Worm (Caenorhabditis elegans) whole organism, L2 larva: ENCODE data around the gene F36H12.4.
"Not testable (repeated sequence)": the region's sequence is repeated elsewhere in the genome, so short reads cannot be mapped to it uniquely, and the experiment has no call there.

Experiments used
- C34F6.9 ChIP-seq: fragments of 150-350 bp; optimal IDR thresholded peaks from 2 replicates; lab custom pipeline; 2014; ENCODE audit warnings: missing biosample characterization, missing genetic modification characterization
- F13H6.1 ChIP-seq: sonication (generic microtip); optimal IDR thresholded peaks from 2 replicates; lab custom pipeline; 2016; ENCODE audit warnings: missing genetic modification characterization, missing compliant biosample characterization
- R02D3.7 ChIP-seq: fragments of 150-350 bp; optimal IDR thresholded peaks from 2 replicates; lab custom pipeline; 2014; ENCODE audit warnings: missing biosample characterization, missing genetic modification characterization
- Y55F3AM.14 ChIP-seq: fragments of 200-800 bp; sonication (Bioruptor generic); optimal IDR thresholded peaks from 2 replicates; lab custom pipeline; 2018; ENCODE audit warnings: mild to moderate bottlenecking, missing genetic modification characterization, missing compliant biosample characterization
- alr-1 ChIP-seq: fragments of 150-350 bp; optimal IDR thresholded peaks from 2 replicates; lab custom pipeline; 2014; ENCODE audit warnings: missing biosample characterization, missing genetic modification characterization
- aly-2 ChIP-seq: fragments of 150-350 bp; optimal IDR thresholded peaks from 2 replicates; lab custom pipeline; 2014; ENCODE audit warnings: missing biosample characterization, missing genetic modification characterization
- ama-1 ChIP-seq: fragments of 150-350 bp; optimal IDR thresholded peaks from 2 replicates; lab custom pipeline; 2018; ENCODE audit warnings: inconsistent platforms
- blmp-1 ChIP-seq: sonication (generic microtip); optimal IDR thresholded peaks from 2 replicates; lab custom pipeline; 2017; ENCODE audit warnings: missing genetic modification characterization, mild to moderate bottlenecking, missing compliant biosample characterization, antibody characterized with exemption, moderate library complexity; ENCODE audit not compliant: insufficient read depth
- ceh-16 ChIP-seq: fragments of 150-350 bp; optimal IDR thresholded peaks from 2 replicates; lab custom pipeline; 2014; ENCODE audit warnings: missing biosample characterization, missing genetic modification characterization
- elt-1 ChIP-seq: fragments of 150-350 bp; optimal IDR thresholded peaks from 2 replicates; lab custom pipeline; 2014; ENCODE audit warnings: missing biosample characterization, missing genetic modification characterization
- elt-3 ChIP-seq: sonication (generic microtip); optimal IDR thresholded peaks from 2 replicates; lab custom pipeline; 2017; ENCODE audit warnings: missing biosample characterization, missing genetic modification characterization
- gmeb-1 ChIP-seq: fragments of 150-350 bp; optimal IDR thresholded peaks from 2 replicates; lab custom pipeline; 2014; ENCODE audit warnings: missing biosample characterization, missing genetic modification characterization
- lin-11 ChIP-seq: fragments of 150-350 bp; sonication (generic microtip); optimal IDR thresholded peaks from 2 replicates; lab custom pipeline; 2014; ENCODE audit warnings: missing biosample characterization, missing genetic modification characterization, inconsistent platforms, mixed read lengths
- lin-13 ChIP-seq: fragments of 150-350 bp; optimal IDR thresholded peaks from 2 replicates; lab custom pipeline; 2014; ENCODE audit warnings: missing biosample characterization, missing genetic modification reagents, missing genetic modification characterization
- lin-39 ChIP-seq: fragments of 150-350 bp; optimal IDR thresholded peaks from 2 replicates; lab custom pipeline; 2014; ENCODE audit warnings: missing biosample characterization, missing genetic modification reagents, missing genetic modification characterization
- mab-5 ChIP-seq: fragments of 150-350 bp; optimal IDR thresholded peaks from 2 replicates; lab custom pipeline; 2014; ENCODE audit warnings: missing biosample characterization, missing genetic modification characterization
- mbf-1 ChIP-seq: sonication (generic microtip); optimal IDR thresholded peaks from 2 replicates; lab custom pipeline; 2017; ENCODE audit warnings: missing biosample characterization, missing genetic modification characterization
- mdl-1 ChIP-seq, 2 experiments: fragments of 150-350 bp in 1 of 2; sonication (generic microtip) in 1 of 2; optimal IDR thresholded peaks; 2 replicates each; lab custom pipeline; 2017; ENCODE audit warnings: missing biosample characterization in 2 of 2, missing genetic modification characterization in 2 of 2
- nhr-10 ChIP-seq: sonication (generic microtip); optimal IDR thresholded peaks from 2 replicates; lab custom pipeline; 2017; ENCODE audit warnings: missing biosample characterization, missing genetic modification characterization
- nhr-11 ChIP-seq: fragments of 150-350 bp; optimal IDR thresholded peaks from 2 replicates; lab custom pipeline; 2014; ENCODE audit warnings: missing biosample characterization, missing genetic modification characterization
- nhr-129 ChIP-seq: fragments of 150-350 bp; optimal IDR thresholded peaks from 2 replicates; lab custom pipeline; 2014; ENCODE audit warnings: missing biosample characterization, missing genetic modification characterization
- nhr-21 ChIP-seq: fragments of 150-350 bp; optimal IDR thresholded peaks from 2 replicates; lab custom pipeline; 2014; ENCODE audit warnings: missing biosample characterization, missing genetic modification characterization
- nhr-23 ChIP-seq: fragments of 150-350 bp; optimal IDR thresholded peaks from 2 replicates; lab custom pipeline; 2014; ENCODE audit warnings: missing biosample characterization, missing genetic modification reagents, missing genetic modification characterization
- nhr-237 ChIP-seq: fragments of 150-350 bp; optimal IDR thresholded peaks from 2 replicates; lab custom pipeline; 2014; ENCODE audit warnings: missing biosample characterization, missing genetic modification characterization
- nhr-6 ChIP-seq: fragments of 150-350 bp; optimal IDR thresholded peaks from 2 replicates; lab custom pipeline; 2014; ENCODE audit warnings: missing biosample characterization, missing genetic modification characterization
- nhr-77 ChIP-seq: fragments of 150-350 bp; optimal IDR thresholded peaks from 2 replicates; lab custom pipeline; 2014; ENCODE audit warnings: missing biosample characterization, missing genetic modification characterization
- sem-4 ChIP-seq: fragments of 150-350 bp; optimal IDR thresholded peaks from 2 replicates; lab custom pipeline; 2014; ENCODE audit warnings: missing biosample characterization, missing genetic modification reagents, missing genetic modification characterization
- skn-1 ChIP-seq: sonication (generic microtip); optimal IDR thresholded peaks from 2 replicates; lab custom pipeline; 2017; ENCODE audit warnings: missing biosample characterization, missing genetic modification characterization
- sma-3 ChIP-seq: sonication (generic microtip); optimal IDR thresholded peaks from 2 replicates; lab custom pipeline; 2016; ENCODE audit warnings: missing genetic modification reagents, missing genetic modification characterization, missing compliant biosample characterization
- sma-9 ChIP-seq, 2 experiments: fragments of 150-350 bp in 1 of 2; sonication (generic microtip) in 1 of 2; optimal IDR thresholded peaks; 2 replicates each; lab custom pipeline; 2014 to 2016; ENCODE audit warnings: missing genetic modification characterization in 2 of 2, mild to moderate bottlenecking in 1 of 2, missing biosample characterization in 1 of 2, missing compliant biosample characterization in 1 of 2, missing genetic modification reagents in 1 of 2, moderate library complexity in 1 of 2
- snpc-4 ChIP-seq: fragments of 150-350 bp; optimal IDR thresholded peaks from 2 replicates; lab custom pipeline; 2014; ENCODE audit warnings: missing biosample characterization, missing genetic modification characterization
- unc-39 ChIP-seq: fragments of 150-350 bp; optimal IDR thresholded peaks from 2 replicates; lab custom pipeline; 2014; ENCODE audit warnings: missing biosample characterization, missing genetic modification characterization
- unc-55 ChIP-seq: fragments of 150-350 bp; sonication (generic microtip); optimal IDR thresholded peaks from 3 replicates; lab custom pipeline; 2014; ENCODE audit warnings: missing biosample characterization, missing genetic modification reagents, missing genetic modification characterization
- unc-62 ChIP-seq: fragments of 150-350 bp; optimal IDR thresholded peaks from 2 replicates; lab custom pipeline; 2014; ENCODE audit warnings: missing biosample characterization, missing genetic modification reagents, missing genetic modification characterization
- ztf-1 ChIP-seq: fragments of 200-800 bp; sonication (Bioruptor generic); conservative IDR thresholded peaks from 2 replicates; pipeline ENCODE4 v1.3.6; 2022; ENCODE audit warnings: missing genetic modification characterization, missing compliant biosample characterization
- ztf-11 ChIP-seq: sonication (generic microtip); optimal IDR thresholded peaks from 2 replicates; lab custom pipeline; 2017; ENCODE audit warnings: missing biosample characterization, missing genetic modification characterization
- ztf-4 ChIP-seq: fragments of 150-350 bp; optimal IDR thresholded peaks from 2 replicates; lab custom pipeline; 2014; ENCODE audit warnings: missing biosample characterization, missing genetic modification characterization

The F36H12.4 gene

DNA sequence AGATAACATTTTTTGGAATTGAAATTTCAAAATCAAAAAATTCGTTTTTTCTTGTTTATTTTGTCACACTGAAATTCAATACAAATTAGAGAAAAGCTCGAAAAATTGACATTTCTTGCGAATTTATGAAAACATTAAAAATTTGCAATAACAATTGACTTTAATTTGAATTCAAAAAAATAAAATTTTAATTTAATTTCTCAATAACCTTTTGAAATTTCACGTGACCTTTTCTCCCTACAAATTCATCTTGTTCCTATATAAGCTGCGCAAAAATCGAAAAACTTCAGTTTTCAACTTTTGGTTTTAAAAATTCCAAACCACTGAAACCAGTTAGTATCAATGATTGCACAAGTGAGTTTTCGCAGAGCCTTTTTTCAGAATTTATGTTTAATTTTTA lies at the start of gene F36H12.4:
Gene F36H12.4, plus strand, starts transcription at position 301 of the 400 bp plus-strand sequence.
- TF ChIP-seq unc-55 (GFP tag; lab: Kevin White, UChicago), result no peak
- TF ChIP-seq C34F6.9 (tag; lab: Kevin White, UChicago), result no peak
- TF ChIP-seq lin-11 (tag; lab: Kevin White, UChicago), result no peak
- TF ChIP-seq nhr-23 (tag; lab: Kevin White, UChicago), result no peak
- no peak for TF ChIP-seq mdl-1 (tag; optimal IDR thresholded peaks at IDR 0.05; lab: Kevin White, UChicago)
- TF ChIP-seq nhr-11 (tag; lab: Kevin White, UChicago), result no peak
- TF ChIP-seq sma-3 (GFP tag; lab: Kevin White, UChicago), result no peak
- no peak for TF ChIP-seq nhr-77 (tag; lab: Kevin White, UChicago)
- TF ChIP-seq sem-4, result no peak
- TF ChIP-seq nhr-6 (tag; lab: Kevin White, UChicago), result no peak
- no peak for TF ChIP-seq nhr-237 (tag; lab: Kevin White, UChicago)
- TF ChIP-seq snpc-4 (tag; lab: Kevin White, UChicago), result no peak
- TF ChIP-seq ceh-16 (tag; lab: Kevin White, UChicago), result no peak
- no peak for TF ChIP-seq alr-1 (tag; lab: Kevin White, UChicago)
- no peak for TF ChIP-seq nhr-21 (tag; lab: Kevin White, UChicago)
- TF ChIP-seq ztf-11, result no peak
- no peak for TF ChIP-seq blmp-1

DNA sequence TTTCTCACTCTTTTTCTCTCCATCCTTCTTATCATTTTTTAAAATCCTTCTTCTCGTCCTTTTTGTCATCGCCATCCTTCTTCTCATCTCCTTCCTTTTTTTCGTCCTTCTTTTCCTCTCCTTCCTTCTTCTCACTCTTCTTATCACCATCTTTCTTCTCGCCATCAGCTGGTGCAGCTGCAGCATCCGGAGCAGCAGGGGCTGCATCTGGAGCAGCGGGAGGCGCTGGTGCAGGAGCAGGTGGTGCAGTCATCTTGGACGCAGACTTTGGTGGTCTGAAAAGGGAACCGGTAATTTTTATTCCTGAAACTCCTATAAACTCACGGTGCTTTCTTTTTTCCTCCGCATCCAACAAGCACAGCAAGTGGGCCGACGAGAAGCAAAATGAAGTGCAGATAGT lies 47.2 kb upstream of the F36H12.4 start:
- TF ChIP-seq unc-55 (GFP tag; lab: Kevin White, UChicago) (no peak), lin-13 (no peak), sem-4 (no peak), sma-9 (GFP tag; optimal IDR thresholded peaks at IDR 0.05; lab: Kevin White, UChicago) (no peak), sma-9 (tag; optimal IDR thresholded peaks at IDR 0.05; lab: Kevin White, UChicago) (no peak), unc-39 (tag; lab: Kevin White, UChicago) (no peak), ama-1 (lab: Kevin White, UChicago) (no peak), skn-1 (tag; lab: Kevin White, UChicago) (no peak), nhr-10 (tag; lab: Kevin White, UChicago) (no peak), C34F6.9 (tag; lab: Kevin White, UChicago) (no peak), alr-1 (tag; lab: Kevin White, UChicago) (no peak), F13H6.1 (no peak), gmeb-1 (no peak), nhr-237 (tag; lab: Kevin White, UChicago) (no peak), nhr-23 (tag; lab: Kevin White, UChicago) (no peak), unc-62 (no peak), lin-39 (tag; lab: Kevin White, UChicago) (no peak), elt-3 (tag; lab: Kevin White, UChicago) (no peak)
- TF ChIP-seq, all 48 proteins: peak for 0

DNA sequence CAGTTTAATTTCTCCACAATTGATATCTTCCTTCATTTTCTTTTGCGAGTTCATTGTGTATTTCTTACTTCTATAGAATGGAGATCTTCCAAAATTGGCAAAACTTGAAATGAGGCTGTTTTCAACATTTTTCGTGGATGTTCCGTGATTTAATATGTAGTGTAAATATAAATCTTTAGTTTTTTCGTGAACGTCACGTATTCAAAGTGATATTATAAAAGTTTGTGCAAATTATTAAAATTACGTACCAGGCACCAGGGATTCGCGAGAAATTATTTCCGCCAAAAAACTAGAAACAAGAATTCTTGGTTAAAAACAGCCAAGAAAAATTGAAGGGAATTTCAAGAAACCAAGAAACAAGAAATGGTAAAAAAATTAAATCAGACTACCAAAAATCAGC lies 44.7 kb upstream of the F36H12.4 start, which contains the start of gene Y59E9AL.8:
Gene Y59E9AL.8, minus strand, starts transcription at position 101 of the 400 bp plus-strand sequence.
- no peak for TF ChIP-seq sma-3 (GFP tag; lab: Kevin White, UChicago)
- TF ChIP-seq unc-39 (tag; lab: Kevin White, UChicago), result no peak
- TF ChIP-seq ztf-11, result no peak
- no peak for TF ChIP-seq mab-5 (tag; lab: Kevin White, UChicago)
- TF ChIP-seq mbf-1 (tag; lab: Kevin White, UChicago), result no peak
- TF ChIP-seq F13H6.1, result no peak
- no peak for TF ChIP-seq ztf-4 (tag; lab: Kevin White, UChicago)
- no peak for TF ChIP-seq snpc-4 (tag; lab: Kevin White, UChicago)
- TF ChIP-seq elt-1 (tag; lab: Kevin White, UChicago), result no peak
- no peak for TF ChIP-seq nhr-129
- TF ChIP-seq ztf-1 (GFP tag; lab: Robert Waterston, UW), result no peak
- TF ChIP-seq nhr-23 (tag; lab: Kevin White, UChicago), result no peak
- TF ChIP-seq R02D3.7, result no peak
- TF ChIP-seq aly-2 (tag; lab: Kevin White, UChicago), result no peak
- TF ChIP-seq Y55F3AM.14, result no peak
- no peak for TF ChIP-seq elt-3 (tag; lab: Kevin White, UChicago)
- TF ChIP-seq, all 48 proteins: peak for 0

DNA sequence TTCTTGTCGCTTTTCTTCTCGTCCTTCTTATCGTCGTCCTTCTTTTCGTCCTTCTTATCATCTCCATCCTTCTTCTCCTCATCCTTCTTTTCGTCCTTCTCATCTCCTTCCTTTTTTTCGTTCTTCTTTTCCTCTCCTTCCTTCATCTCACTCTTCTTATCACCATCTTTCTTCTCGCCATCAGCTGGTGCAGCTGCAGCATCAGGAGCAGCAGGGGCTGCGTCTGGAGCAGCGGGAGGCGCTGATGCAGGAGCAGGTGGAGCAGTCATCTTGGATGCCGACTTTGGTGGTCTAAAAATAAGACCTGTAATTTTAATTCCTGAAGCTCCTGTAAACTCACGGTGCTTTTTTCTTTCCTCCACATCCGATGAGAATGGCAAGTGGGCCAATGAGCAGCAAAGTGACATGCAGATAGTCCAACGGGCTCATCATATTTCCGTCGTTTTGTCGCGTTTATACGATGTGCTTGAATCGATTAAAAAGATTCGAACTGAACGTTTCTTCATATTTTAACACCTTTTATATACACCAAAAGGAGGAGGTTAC lies 43.6 kb upstream of the F36H12.4 start, which contains the start of gene cylc-1:
Gene cylc-1, minus strand, starts transcription at position 496 of the 546 bp plus-strand sequence.
- not testable (repeated sequence) for TF ChIP-seq snpc-4, nhr-77, ztf-4 (tag; lab: Kevin White, UChicago)
